Fruit fly (Drosophila melanogaster) whole organism, embryonic: Measurements from ENCODE around the gene CG33791.

Experiments
- Ada2b ChIP-seq: fragments of 200-800 bp; sonication (Bioruptor generic); IDR thresholded peaks from 2 replicates; pipeline ENCODE4 v1.3.6; 2022; ENCODE audit warnings: missing biosample characterization, missing genetic modification characterization
- Antp ChIP-seq: fragments of 200-800 bp; sonication (Bioruptor generic); optimal IDR thresholded peaks from 3 replicates; lab custom pipeline; 2016; ENCODE audit warnings: missing biosample characterization, missing genetic modification characterization
- Awh ChIP-seq: fragments of 200-800 bp; sonication (Bioruptor generic); IDR thresholded peaks from 2 replicates; pipeline ENCODE4, ENCODE4 v1.3.6; 2022; ENCODE audit warnings: missing biosample characterization, missing genetic modification characterization
- Bgb ChIP-seq: fragments of 200-800 bp; sonication (Bioruptor generic); IDR thresholded peaks from 2 replicates; pipeline ENCODE4 v1.3.6; 2022; ENCODE audit warnings: missing biosample characterization, missing genetic modification characterization; ENCODE audit not compliant: partially characterized antibody
- CG10431 ChIP-seq: fragments of 200-800 bp; sonication (Bioruptor generic); optimal IDR thresholded peaks from 3 replicates; lab custom pipeline; 2018; ENCODE audit warnings: missing biosample characterization, mild to moderate bottlenecking, missing genetic modification characterization
- CG17802 ChIP-seq: fragments of 200-800 bp; sonication (Bioruptor generic); optimal IDR thresholded peaks from 2 replicates; lab custom pipeline; 2018; ENCODE audit warnings: missing biosample characterization, mild to moderate bottlenecking, missing genetic modification characterization, moderate library complexity
- CG18599 ChIP-seq: fragments of 200-800 bp; sonication (Bioruptor generic); optimal IDR thresholded peaks from 3 replicates; lab custom pipeline; 2017; ENCODE audit warnings: missing biosample characterization, missing genetic modification characterization, mild to moderate bottlenecking, moderate library complexity, missing genetic modification reagents
- CG18764 ChIP-seq: fragments of 200-800 bp; sonication (Bioruptor generic); optimal IDR thresholded peaks from 3 replicates; lab custom pipeline; 2016; ENCODE audit warnings: missing biosample characterization, missing genetic modification characterization
- CG33557 ChIP-seq: fragments of 200-800 bp; sonication (Bioruptor generic); optimal IDR thresholded peaks from 2 replicates; lab custom pipeline; 2019; ENCODE audit warnings: missing biosample characterization, mild to moderate bottlenecking, missing genetic modification characterization, moderate library complexity
- CG3838 ChIP-seq: fragments of 200-800 bp; sonication (Bioruptor generic); optimal IDR thresholded peaks from 3 replicates; lab custom pipeline; 2016; ENCODE audit warnings: missing biosample characterization, missing genetic modification characterization
- CG8478 ChIP-seq: fragments of >200 bp; optimal IDR thresholded peaks from 2 replicates; lab custom pipeline; 2018
- CG9817 ChIP-seq: fragments of 200-800 bp; sonication (Bioruptor generic); optimal IDR thresholded peaks from 2 replicates; lab custom pipeline; 2018; ENCODE audit warnings: missing biosample characterization, mild to moderate bottlenecking, missing genetic modification characterization, moderate library complexity
- Ets97D ChIP-seq: fragments of 200-800 bp; sonication (Bioruptor generic); optimal IDR thresholded peaks from 3 replicates; lab custom pipeline; 2016; ENCODE audit warnings: missing biosample characterization, missing genetic modification characterization
- Fer1 ChIP-seq: fragments of 200-800 bp; sonication (Bioruptor generic); optimal IDR thresholded peaks from 2 replicates; lab custom pipeline; 2017; ENCODE audit warnings: missing biosample characterization, mild to moderate bottlenecking, missing genetic modification characterization
- H2.0 ChIP-seq: fragments of 200-800 bp; sonication (Bioruptor generic); IDR thresholded peaks from 2 replicates; pipeline ENCODE4 v1.3.6; 2022; ENCODE audit warnings: missing biosample characterization, missing genetic modification characterization
- HmgZ ChIP-seq: fragments of 200-800 bp; sonication (Bioruptor generic); optimal IDR thresholded peaks from 2 replicates; lab custom pipeline; 2018; ENCODE audit warnings: missing biosample characterization, mild to moderate bottlenecking, missing genetic modification characterization
- Jarid2 ChIP-seq: fragments of 200-800 bp; sonication (Bioruptor generic); optimal IDR thresholded peaks from 3 replicates; lab custom pipeline; 2017; ENCODE audit warnings: mild to moderate bottlenecking, missing biosample characterization, missing genetic modification reagents, missing genetic modification characterization
- NFAT ChIP-seq: fragments of 200-800 bp; sonication (Bioruptor generic); IDR thresholded peaks from 2 replicates; pipeline ENCODE4 v1.3.6; 2022; ENCODE audit warnings: missing biosample characterization, missing genetic modification characterization
- Nf-YC ChIP-seq: fragments of 200-800 bp; optimal IDR thresholded peaks from 3 replicates; lab custom pipeline; 2019; ENCODE audit warnings: missing biosample characterization, mild to moderate bottlenecking, missing genetic modification characterization, moderate library complexity
- Six4 ChIP-seq: fragments of 200-800 bp; sonication (Bioruptor generic); optimal IDR thresholded peaks from 2 replicates; lab custom pipeline; 2016; ENCODE audit warnings: missing biosample characterization, missing genetic modification characterization
- Sox100B ChIP-seq: fragments of 200-800 bp; sonication (Bioruptor generic); optimal IDR thresholded peaks from 3 replicates; lab custom pipeline; 2018; ENCODE audit warnings: missing biosample characterization, mild to moderate bottlenecking, missing genetic modification characterization
- Trl ChIP-seq, 3 experiments: fragments of >200 bp in 2 of 3; fragments of 200-800 bp in 1 of 3; sonication (Bioruptor generic) in 1 of 3; optimal IDR thresholded peaks; 2 replicates in 1 of 3; 3 replicates in 2 of 3; lab custom pipeline; 2016 to 2017; ENCODE audit warnings: missing biosample characterization in 1 of 3, missing genetic modification characterization in 1 of 3
- abd-A ChIP-seq: fragments of 200-800 bp; sonication (Bioruptor generic); optimal IDR thresholded peaks from 3 replicates; lab custom pipeline; 2019; ENCODE audit warnings: missing biosample characterization, mild to moderate bottlenecking, missing genetic modification characterization, moderate library complexity
- bcd ChIP-seq: fragments of 200-800 bp; sonication (Bioruptor generic); optimal IDR thresholded peaks from 2 replicates; lab custom pipeline; 2017; ENCODE audit warnings: missing biosample characterization, mild to moderate bottlenecking, missing genetic modification characterization
- bigmax ChIP-seq: fragments of 200-800 bp; sonication (Bioruptor generic); optimal IDR thresholded peaks from 2 replicates; lab custom pipeline; 2018; ENCODE audit warnings: missing biosample characterization, mild to moderate bottlenecking, missing genetic modification characterization
- chinmo ChIP-seq: fragments of 200-800 bp; sonication (Bioruptor generic); IDR thresholded peaks from 4 replicates; pipeline ENCODE4 v1.3.6; 2022; ENCODE audit warnings: missing biosample characterization, missing genetic modification characterization; ENCODE audit not compliant: partially characterized antibody
- crol ChIP-seq: fragments of 200-800 bp; sonication (Bioruptor generic); IDR thresholded peaks from 2 replicates; pipeline ENCODE4 v1.3.6; 2022; ENCODE audit warnings: missing biosample characterization, missing genetic modification characterization
- crp ChIP-seq, 2 experiments: fragments of 200-800 bp; sonication (Bioruptor generic); optimal IDR thresholded peaks; 2 replicates in 1 of 2; 3 replicates in 1 of 2; lab custom pipeline; 2017; ENCODE audit warnings: missing biosample characterization in 2 of 2, missing genetic modification characterization in 2 of 2, mild to moderate bottlenecking in 1 of 2, moderate library complexity in 1 of 2
- fru ChIP-seq: fragments of >200 bp; optimal IDR thresholded peaks from 2 replicates; lab custom pipeline; 2017
- ham ChIP-seq: fragments of 200-800 bp; sonication (Bioruptor generic); IDR thresholded peaks from 2 replicates; pipeline ENCODE4 v1.3.6; 2022; ENCODE audit warnings: missing biosample characterization, missing genetic modification characterization
- knrl ChIP-seq: fragments of 200-800 bp; sonication (Bioruptor generic); IDR thresholded peaks from 3 replicates; pipeline ENCODE4 v1.3.6; 2022; ENCODE audit warnings: missing biosample characterization, missing genetic modification characterization; ENCODE audit not compliant: partially characterized antibody
- lab ChIP-seq: fragments of 200-800 bp; sonication (Bioruptor generic); optimal IDR thresholded peaks from 3 replicates; lab custom pipeline; 2017; ENCODE audit warnings: missing biosample characterization, missing genetic modification characterization, mild to moderate bottlenecking, moderate library complexity, missing genetic modification reagents
- nerfin-1 ChIP-seq: fragments of 200-800 bp; sonication (Bioruptor generic); optimal IDR thresholded peaks from 3 replicates; lab custom pipeline; 2019; ENCODE audit warnings: missing biosample characterization, mild to moderate bottlenecking, missing genetic modification characterization, moderate library complexity
- pzg ChIP-seq: fragments of 200-800 bp; sonication (Bioruptor generic); optimal IDR thresholded peaks from 3 replicates; lab custom pipeline; 2018; ENCODE audit warnings: missing biosample characterization, mild to moderate bottlenecking, missing genetic modification characterization, moderate library complexity
- row ChIP-seq: fragments of 200-800 bp; sonication (Bioruptor generic); IDR thresholded peaks from 3 replicates; pipeline ENCODE4 v1.3.6; 2022; ENCODE audit warnings: missing biosample characterization, missing genetic modification characterization
- sens ChIP-seq: fragments of 200-800 bp; sonication (Bioruptor generic); peaks from one replicate; lab custom pipeline; 2016; ENCODE audit warnings: missing biosample characterization, missing genetic modification characterization
- seq ChIP-seq: fragments of 200-800 bp; sonication (Bioruptor generic); IDR thresholded peaks from 2 replicates; pipeline ENCODE4 v1.3.6; 2022; ENCODE audit warnings: missing biosample characterization, missing genetic modification characterization
- sna ChIP-seq: fragments of 200-800 bp; sonication (Bioruptor generic); IDR thresholded peaks from 2 replicates; pipeline ENCODE4 v1.3.6; 2022; ENCODE audit warnings: missing biosample characterization, missing genetic modification characterization; ENCODE audit not compliant: partially characterized antibody
- vvl ChIP-seq: fragments of 200-800 bp; sonication (Bioruptor generic); IDR thresholded peaks from 2 replicates; pipeline ENCODE4 v1.3.6; 2022; ENCODE audit warnings: missing biosample characterization, missing genetic modification characterization
- z ChIP-seq: fragments of 200-800 bp; sonication (Bioruptor generic); IDR thresholded peaks from 3 replicates; pipeline ENCODE4 v1.3.6; 2022; ENCODE audit warnings: missing biosample characterization, missing genetic modification characterization

CG33791 gene

dm6 chr3L:1628176-1628866 lies 25.6 kb downstream of the CG33791 start, which contains the start of gene CG13928 (continued):
- 0 out of 2 replicates have a peak, but pooled peaks have one; percentile 36 for TF ChIP-seq NFAT (GFP tag; lab: Robert Waterston, UW)
- TF ChIP-seq sens (GFP tag; lab: Kevin White, UChicago) = peak; percentile 58
- no peak for TF ChIP-seq ham (GFP tag; lab: Robert Waterston, UW)
- TF ChIP-seq CG18599 (GFP tag; lab: Kevin White, UChicago) = peak; percentile 34
- no peak for TF ChIP-seq Antp (GFP tag; lab: Kevin White, UChicago)
- no peak for TF ChIP-seq CG3838 (GFP tag; lab: Kevin White, UChicago)
- peak; percentile 60; the same call in 1 of the 3 replicates for TF ChIP-seq z (GFP tag; lab: Robert Waterston, UW)
- TF ChIP-seq CG33557 (GFP tag; lab: Kevin White, UChicago) = no peak
- no peak for TF ChIP-seq Ets97D (GFP tag; lab: Kevin White, UChicago)
- peak; percentile 40 for TF ChIP-seq Fer1 (GFP tag; lab: Kevin White, UChicago)
- peak; percentile 81 for TF ChIP-seq bigmax
- TF ChIP-seq fru (lab: Kevin White, UChicago) = no peak
- TF ChIP-seq CG9817 (tag; lab: Kevin White, UChicago) = no peak
- TF ChIP-seq Six4 = no peak
- 0 out of 2 replicates have a peak, but pooled peaks have one; percentile 18 for TF ChIP-seq sna (GFP tag; lab: Robert Waterston, UW)
- peak; percentile 22 for TF ChIP-seq Nf-YC (tag; lab: Kevin White, UChicago)
- peak; percentile 73; the same call in 1 of the 4 replicates for TF ChIP-seq chinmo
- TF ChIP-seq bcd (GFP tag; lab: Kevin White, UChicago) = peak; percentile 3
- TF ChIP-seq CG8478 = peak; percentile 11
- no peak for TF ChIP-seq HmgZ
- 0 out of 2 replicates have a peak, but pooled peaks have one; percentile 18 for TF ChIP-seq vvl (GFP tag; lab: Robert Waterston, UW)
- peak; percentile 66 for TF ChIP-seq Jarid2
- TF ChIP-seq CG17802 (tag; lab: Kevin White, UChicago) = no peak
- peak; percentile 21 for TF ChIP-seq pzg (GFP tag; lab: Kevin White, UChicago)
- TF ChIP-seq nerfin-1 (tag; lab: Kevin White, UChicago) = peak; percentile 21
- TF ChIP-seq H2.0 (GFP tag; lab: Robert Waterston, UW) = no peak
- no peak for TF ChIP-seq Sox100B (GFP tag; lab: Kevin White, UChicago)
- TF ChIP-seq knrl = 0 out of 3 replicates have a peak, but pooled peaks have one; percentile 11
- TF ChIP-seq Awh = no peak
- TF ChIP-seq Ada2b (GFP tag; lab: Robert Waterston, UW) = no peak
- TF ChIP-seq row (GFP tag; lab: Robert Waterston, UW) = peak; percentile 62
- TF ChIP-seq abd-A = peak; percentile 14
- TF ChIP-seq CG10431 (GFP tag; lab: Kevin White, UChicago) = no peak
- peak; percentile 75; the same call in 1 of the 2 replicates for TF ChIP-seq seq (GFP tag; lab: Robert Waterston, UW)
- TF ChIP-seq lab (GFP tag; lab: Kevin White, UChicago) = peak; percentile 9
- TF ChIP-seq Bgb = peak; percentile 69; the same call in 1 of the 2 replicates
- peak; percentile 84 for TF ChIP-seq crol (GFP tag; lab: Robert Waterston, UW)
- TF ChIP-seq CG18764 (GFP tag; lab: Kevin White, UChicago) = peak; percentile 97
- TF ChIP-seq crp (GFP tag; optimal IDR thresholded peaks at IDR 0.05; lab: Kevin White, UChicago) = peak in 1 of 2 experiments; percentile 37
- TF ChIP-seq Trl (optimal IDR thresholded peaks at IDR 0.05; lab: Kevin White, UChicago) = peak; percentile 24 to 53
- no peak for TF ChIP-seq Trl (GFP tag; optimal IDR thresholded peaks at IDR 0.05; lab: Kevin White, UChicago)
